Worm (Caenorhabditis elegans) whole organism, L1 larva: ENCODE results near the gene F54F2.6.
A peak's percentile ranks its signal among the peaks of the same experiment; 100 is the strongest.

ENCODE experiments used
- alr-1 ChIP-seq: fragments of 200-800 bp; sonication (Bioruptor generic); optimal IDR thresholded peaks from 2 replicates; lab custom pipeline; 2018; ENCODE audit warnings: borderline replicate concordance, mild to moderate bottlenecking, missing genetic modification characterization, missing compliant biosample characterization
- blmp-1 ChIP-seq: fragments of 150-350 bp; optimal IDR thresholded peaks from 2 replicates; lab custom pipeline; 2014; ENCODE audit warnings: missing biosample characterization, missing genetic modification characterization
- ceh-88 ChIP-seq: fragments of 200-800 bp; sonication (Bioruptor generic); IDR thresholded peaks from 2 replicates; pipeline ENCODE4 v1.3.6; 2022; ENCODE audit warnings: missing genetic modification characterization, missing compliant biosample characterization
- dpl-1 ChIP-seq, 3 experiments: fragments of 150-350 bp in 2 of 3; sonication (generic microtip) in 1 of 3; optimal IDR thresholded peaks; 2 replicates each; lab custom pipeline; 2014 to 2017; ENCODE audit warnings: missing biosample characterization in 3 of 3, missing genetic modification characterization in 3 of 3, missing genetic modification reagents in 3 of 3
- efl-1 ChIP-seq, 4 experiments: fragments of 150-350 bp; optimal IDR thresholded peaks in 3 of 4; peaks in 1 of 4; 1 replicate in 1 of 4; 2 replicates in 3 of 4; lab custom pipeline; 2014; ENCODE audit warnings: missing biosample characterization in 2 of 4, missing genetic modification characterization in 2 of 4, missing genetic modification reagents in 2 of 4
- ets-5 ChIP-seq: fragments of 200-800 bp; sonication (Bioruptor generic); IDR thresholded peaks from 2 replicates; pipeline ENCODE4 v1.3.6; 2022; ENCODE audit warnings: missing genetic modification characterization, missing compliant biosample characterization
- fkh-10 ChIP-seq: sonication (generic microtip); optimal IDR thresholded peaks from 2 replicates; lab custom pipeline; 2017; ENCODE audit warnings: missing biosample characterization, missing genetic modification reagents, missing genetic modification characterization
- isw-1 ChIP-seq: fragments of 200-800 bp; sonication (Bioruptor generic); IDR thresholded peaks from 2 replicates; pipeline ENCODE4 v1.3.6; 2022; ENCODE audit warnings: missing genetic modification characterization, missing compliant biosample characterization
- lin-35 ChIP-seq, 2 experiments: fragments of 150-350 bp; optimal IDR thresholded peaks; 2 replicates each; lab custom pipeline; 2014; ENCODE audit warnings: missing biosample characterization in 2 of 2, missing genetic modification characterization in 2 of 2, missing genetic modification reagents in 2 of 2
- lsy-2 ChIP-seq, 2 experiments: fragments of 150-350 bp; optimal IDR thresholded peaks; 2 replicates each; lab custom pipeline; 2014; ENCODE audit warnings: missing biosample characterization in 2 of 2, missing genetic modification characterization in 2 of 2
- mep-1 ChIP-seq: fragments of 150-350 bp; optimal IDR thresholded peaks from 2 replicates; lab custom pipeline; 2014; ENCODE audit warnings: missing biosample characterization, missing genetic modification characterization
- nhr-28 ChIP-seq: fragments of 150-350 bp; optimal IDR thresholded peaks from 2 replicates; lab custom pipeline; 2014; ENCODE audit warnings: missing biosample characterization, missing genetic modification characterization
- nhr-47 ChIP-seq: sonication (generic microtip); optimal IDR thresholded peaks from 2 replicates; lab custom pipeline; 2016; ENCODE audit warnings: mild to moderate bottlenecking, missing genetic modification characterization, moderate library complexity, missing compliant biosample characterization
- nhr-71 ChIP-seq: sonication (generic microtip); optimal IDR thresholded peaks from 2 replicates; lab custom pipeline; 2016; ENCODE audit warnings: mild to moderate bottlenecking, missing genetic modification characterization, moderate library complexity, missing compliant biosample characterization
- nhr-85 ChIP-seq: sonication (generic microtip); peaks from one replicate; lab custom pipeline; 2016; ENCODE audit warnings: missing genetic modification characterization, inconsistent platforms, missing compliant biosample characterization
- snu-23 ChIP-seq: sonication (generic microtip); optimal IDR thresholded peaks from 2 replicates; lab custom pipeline; 2016; ENCODE audit warnings: missing genetic modification characterization, missing compliant biosample characterization
- swsn-7 ChIP-seq: sonication (generic microtip); optimal IDR thresholded peaks from 2 replicates; lab custom pipeline; 2016; ENCODE audit warnings: missing genetic modification characterization, missing compliant biosample characterization
- tbx-2 ChIP-seq: sonication (generic microtip); optimal IDR thresholded peaks from 2 replicates; lab custom pipeline; 2016; ENCODE audit warnings: missing genetic modification characterization, missing compliant biosample characterization
- ztf-11 ChIP-seq, 2 experiments: sonication (generic microtip); optimal IDR thresholded peaks; 2 replicates each; lab custom pipeline; 2016 to 2017; ENCODE audit warnings: missing genetic modification characterization in 2 of 2, missing biosample characterization in 1 of 2, missing compliant biosample characterization in 1 of 2
- ztf-4 ChIP-seq: fragments of 150-350 bp; optimal IDR thresholded peaks from 2 replicates; lab custom pipeline; 2014; ENCODE audit warnings: missing biosample characterization, missing genetic modification characterization

F54F2.6 gene

DNA sequence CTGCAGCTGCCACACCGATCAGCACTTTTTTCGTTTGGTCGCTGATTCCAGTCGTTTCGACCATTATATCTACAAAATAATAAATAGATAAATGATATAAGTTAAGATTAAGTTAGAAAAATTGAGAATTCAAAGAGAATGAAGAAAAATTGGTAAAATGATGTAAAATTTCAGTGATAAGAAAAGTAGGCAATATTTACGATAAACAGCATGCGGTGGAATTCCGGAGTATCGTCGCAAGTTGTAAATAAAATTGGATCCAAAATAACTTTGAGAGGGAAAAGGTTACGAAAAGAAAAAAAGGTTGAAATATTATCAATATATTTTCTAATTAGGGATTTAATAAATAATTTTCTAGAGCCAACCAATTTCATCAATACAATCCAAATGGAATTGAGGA, 45.8 kb downstream of the F54F2.6 start, which contains the start of gene tomm-70:
Gene tomm-70, minus strand, starts transcription at position 69 of the 400 bp plus-strand sequence.
- TF ChIP-seq tbx-2 (tag; lab: Kevin White, UChicago) (no peak), nhr-85 (tag; lab: Kevin White, UChicago) (peak; percentile 40), ceh-88 (GFP tag; lab: Robert Waterston, UW) (no peak), lsy-2 (tag; optimal IDR thresholded peaks at IDR 0.05; lab: Kevin White, UChicago) (peak; percentile 14 to 61), lin-35 (GFP tag; optimal IDR thresholded peaks at IDR 0.05; lab: Kevin White, UChicago) (peak; percentile 19 to 51), blmp-1 (peak; percentile 35), mep-1 (peak; percentile 25), nhr-28 (no peak), snu-23 (GFP tag; lab: Kevin White, UChicago) (peak; percentile 24), efl-1 (optimal IDR thresholded peaks at IDR 0.05; lab: Kevin White, UChicago) (peak; percentile 15 to 45), efl-1 (GFP tag; optimal IDR thresholded peaks at IDR 0.05 in 1 of 2; lab: Kevin White, UChicago) (peak; percentile 26 to 89), dpl-1 (GFP tag; optimal IDR thresholded peaks at IDR 0.05; lab: Kevin White, UChicago) (peak in 2 of 3 experiments; percentile 25 to 58), swsn-7 (tag; lab: Kevin White, UChicago) (peak; percentile 2), nhr-47 (tag; lab: Kevin White, UChicago) (no peak), nhr-71 (tag; lab: Kevin White, UChicago) (peak; percentile 22)

DNA sequence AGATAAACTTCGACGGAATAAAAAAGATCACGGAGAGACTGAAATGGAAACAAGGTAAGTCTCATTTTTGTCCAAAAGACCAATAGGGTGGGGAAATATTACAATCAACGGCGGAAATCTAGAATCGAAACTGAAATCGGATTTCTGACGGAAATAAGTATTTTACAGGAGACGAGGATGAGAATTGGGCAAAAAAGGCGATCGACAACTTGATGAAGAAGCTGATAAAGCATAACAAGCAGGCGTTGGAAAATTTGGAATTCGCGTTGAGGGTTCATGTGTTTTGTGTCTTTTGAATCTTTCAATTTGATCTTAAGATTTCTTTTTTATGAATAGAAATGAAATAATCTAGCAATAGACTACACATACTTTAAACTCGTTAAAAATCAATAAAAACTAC, 49.9 kb downstream of the F54F2.6 start, which contains the start of gene ugtp-1:
Gene ugtp-1, minus strand, starts transcription at position 101 of the 400 bp plus-strand sequence.
- TF ChIP-seq nhr-85 (tag; lab: Kevin White, UChicago) (no peak), ztf-4 (no peak), isw-1 (GFP tag; lab: Robert Waterston, UW) (no peak), ztf-11 (tag; optimal IDR thresholded peaks at IDR 0.05; lab: Kevin White, UChicago) (no peak), nhr-47 (tag; lab: Kevin White, UChicago) (no peak), ets-5 (GFP tag; lab: Robert Waterston, UW) (no peak), alr-1 (tag; lab: Kevin White, UChicago) (no peak), fkh-10 (GFP tag; lab: Kevin White, UChicago) (no peak)
- TF ChIP-seq, all 84 proteins: peak for 0
